Worm (Caenorhabditis elegans) whole organism, early embryonic: ENCODE results near the gene F52C12.6.

Experiments
- B0310.2 ChIP-seq: sonication (generic microtip); optimal IDR thresholded peaks from 2 replicates; lab custom pipeline; 2016; ENCODE audit warnings: mild to moderate bottlenecking, missing genetic modification characterization, missing compliant biosample characterization
- F13C5.2 ChIP-seq: sonication (generic microtip); optimal IDR thresholded peaks from 2 replicates; lab custom pipeline; 2017; ENCODE audit warnings: mild to moderate bottlenecking, missing genetic modification characterization, inconsistent platforms, missing compliant biosample characterization
- aly-1 ChIP-seq: sonication (generic microtip); optimal IDR thresholded peaks from 2 replicates; lab custom pipeline; 2016; ENCODE audit warnings: missing genetic modification characterization, missing compliant biosample characterization
- ama-1 ChIP-seq: fragments of 150-350 bp; optimal IDR thresholded peaks from 2 replicates; lab custom pipeline; 2014
- ceh-13 ChIP-seq: fragments of 200-800 bp; sonication (Bioruptor generic); optimal IDR thresholded peaks from 2 replicates; lab custom pipeline; 2018; ENCODE audit warnings: mild to moderate bottlenecking, missing genetic modification characterization, missing compliant biosample characterization
- ceh-36 ChIP-seq: sonication (generic microtip); optimal IDR thresholded peaks from 2 replicates; lab custom pipeline; 2016; ENCODE audit warnings: missing genetic modification characterization, inconsistent platforms, missing compliant biosample characterization
- ets-7 ChIP-seq: sonication (generic microtip); optimal IDR thresholded peaks from 2 replicates; lab custom pipeline; 2016; ENCODE audit warnings: missing genotype, missing genetic modification characterization, missing compliant biosample characterization
- flt-1 ChIP-seq: fragments of 200-800 bp; sonication (Bioruptor generic); IDR thresholded peaks from 2 replicates; pipeline ENCODE4 v1.3.6; 2022; ENCODE audit warnings: missing genetic modification characterization, missing compliant biosample characterization
- hmbx-1 ChIP-seq: sonication (generic microtip); optimal IDR thresholded peaks from 2 replicates; lab custom pipeline; 2016; ENCODE audit warnings: mild to moderate bottlenecking, missing genetic modification characterization, missing compliant biosample characterization
- hmg-4 ChIP-seq: fragments of 200-800 bp; sonication (Bioruptor generic); optimal IDR thresholded peaks from 2 replicates; lab custom pipeline; 2018; ENCODE audit warnings: mild to moderate bottlenecking, missing genetic modification characterization, missing compliant biosample characterization
- hnd-1 ChIP-seq: sonication (generic microtip); optimal IDR thresholded peaks from 2 replicates; lab custom pipeline; 2016; ENCODE audit warnings: missing genetic modification characterization, missing compliant biosample characterization
- pes-1 ChIP-seq: fragments of 200-800 bp; sonication (Bioruptor generic); IDR thresholded peaks from 2 replicates; pipeline ENCODE4 v1.3.6; 2022; ENCODE audit warnings: missing genetic modification reagents, missing genetic modification characterization, missing compliant biosample characterization
- scrt-1 ChIP-seq: fragments of 200-800 bp; sonication (Bioruptor generic); IDR thresholded peaks from 2 replicates; pipeline ENCODE4 v1.3.6; 2022; ENCODE audit warnings: missing genetic modification characterization, missing compliant biosample characterization
- sea-1 ChIP-seq: fragments of 200-800 bp; sonication (Bioruptor generic); conservative IDR thresholded peaks from 2 replicates; pipeline ENCODE4 v1.3.6; 2022; ENCODE audit warnings: missing genetic modification characterization, missing compliant biosample characterization
- tbx-11 ChIP-seq: fragments of 200-800 bp; sonication (Bioruptor generic); IDR thresholded peaks from 2 replicates; pipeline ENCODE4 v1.3.6; 2022; ENCODE audit warnings: missing genetic modification characterization, missing compliant biosample characterization
- tbx-37 ChIP-seq: fragments of 200-800 bp; sonication (Bioruptor generic); conservative IDR thresholded peaks from 2 replicates; pipeline ENCODE4 v1.3.6; 2022; ENCODE audit warnings: missing genetic modification reagents, missing genetic modification characterization, missing compliant biosample characterization
- tra-4 ChIP-seq: sonication (generic microtip); optimal IDR thresholded peaks from 2 replicates; lab custom pipeline; 2017; ENCODE audit warnings: missing genetic modification characterization, missing compliant biosample characterization

Gene F52C12.6

ce11 chrIV:1956411-1956810, at the start of gene F52C12.6:
TSS of gene F52C12.6 (plus strand) at chrIV:1956711.
- TF ChIP-seq ceh-36 (tag; lab: Kevin White, UChicago) (no peak), pes-1 (GFP tag; lab: Robert Waterston, UW) (no peak), tbx-11 (GFP tag; lab: Robert Waterston, UW) (no peak), F13C5.2 (tag; lab: Kevin White, UChicago) (no peak), hmg-4 (GFP tag; lab: Kevin White, UChicago) (no peak), aly-1 (tag; lab: Kevin White, UChicago) (no peak), sea-1 (GFP tag; lab: Robert Waterston, UW) (no peak), scrt-1 (no peak)

DNA sequence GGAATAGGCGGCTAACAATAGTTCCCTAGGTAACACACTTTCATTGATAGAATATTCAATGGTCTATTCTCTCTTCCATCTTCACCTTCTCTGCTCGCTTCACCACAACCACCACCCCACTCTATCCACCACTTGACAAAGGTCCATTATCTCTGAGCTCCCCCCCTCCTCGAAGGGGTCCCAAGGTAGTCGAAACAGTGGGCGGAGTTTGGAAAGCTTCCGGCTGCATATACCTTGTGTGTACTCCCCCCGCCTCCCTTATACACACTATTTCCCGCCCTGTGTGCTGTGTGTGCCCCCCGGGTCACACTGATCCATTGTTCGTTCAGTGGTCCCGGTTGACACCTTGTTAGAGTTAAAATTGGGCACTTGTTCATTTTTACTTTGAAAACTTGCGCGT, 48.0 kb upstream of the F52C12.6 start:
- TF ChIP-seq sea-1 (GFP tag; lab: Robert Waterston, UW) (no peak), scrt-1 (0 out of 2 replicates have a peak, but pooled peaks have one; percentile 50), flt-1 (GFP tag; lab: Robert Waterston, UW) (peak; percentile 7; the same call in 1 of the 2 replicates), tbx-37 (GFP tag; lab: Robert Waterston, UW) (no peak), hmbx-1 (tag; lab: Kevin White, UChicago) (no peak), ceh-13 (GFP tag; lab: Kevin White, UChicago) (no peak), pes-1 (GFP tag; lab: Robert Waterston, UW) (no peak), tra-4 (tag; lab: Kevin White, UChicago) (no peak), hnd-1 (tag; lab: Kevin White, UChicago) (no peak), aly-1 (tag; lab: Kevin White, UChicago) (no peak), ceh-36 (tag; lab: Kevin White, UChicago) (no peak), F13C5.2 (tag; lab: Kevin White, UChicago) (no peak), ets-7 (tag; lab: Kevin White, UChicago) (no peak), ama-1 (lab: Kevin White, UChicago) (no peak), B0310.2 (tag; lab: Kevin White, UChicago) (no peak), tbx-11 (GFP tag; lab: Robert Waterston, UW) (no peak), hmg-4 (GFP tag; lab: Kevin White, UChicago) (peak; percentile 33)

- TF ChIP-seq ceh-36 (tag; lab: Kevin White, UChicago) (no peak), hnd-1 (tag; lab: Kevin White, UChicago) (no peak), F13C5.2 (tag; lab: Kevin White, UChicago) (no peak), tra-4 (tag; lab: Kevin White, UChicago) (no peak), scrt-1 (no peak), hmbx-1 (tag; lab: Kevin White, UChicago) (no peak), hmg-4 (GFP tag; lab: Kevin White, UChicago) (no peak), pes-1 (GFP tag; lab: Robert Waterston, UW) (no peak), ceh-13 (GFP tag; lab: Kevin White, UChicago) (no peak), tbx-11 (GFP tag; lab: Robert Waterston, UW) (no peak), ets-7 (tag; lab: Kevin White, UChicago) (no peak), B0310.2 (tag; lab: Kevin White, UChicago) (no peak), ama-1 (lab: Kevin White, UChicago) (no peak), flt-1 (GFP tag; lab: Robert Waterston, UW) (no peak), aly-1 (tag; lab: Kevin White, UChicago) (no peak), tbx-37 (GFP tag; lab: Robert Waterston, UW) (no peak), sea-1 (GFP tag; lab: Robert Waterston, UW) (no peak)
Observed at ce11 chrIV:1908921-1909320, 47.6 kb upstream of the F52C12.6 start.

ce11 chrIV:1911273-1911672, 45.2 kb upstream of the F52C12.6 start:
- TF ChIP-seq ets-7 (tag; lab: Kevin White, UChicago) (no peak), hmg-4 (GFP tag; lab: Kevin White, UChicago) (no peak), hnd-1 (tag; lab: Kevin White, UChicago) (no peak), sea-1 (GFP tag; lab: Robert Waterston, UW) (no peak)

ce11 chrIV:1914900-1915299, 41.6 kb upstream of the F52C12.6 start:
- no peak for TF ChIP-seq scrt-1
- no peak for TF ChIP-seq F13C5.2 (tag; lab: Kevin White, UChicago)
- TF ChIP-seq ceh-13 (GFP tag; lab: Kevin White, UChicago), result no peak
- TF ChIP-seq B0310.2 (tag; lab: Kevin White, UChicago), result no peak
- no peak for TF ChIP-seq flt-1 (GFP tag; lab: Robert Waterston, UW)
- no peak for TF ChIP-seq tbx-37 (GFP tag; lab: Robert Waterston, UW)
- TF ChIP-seq tbx-11 (GFP tag; lab: Robert Waterston, UW), result no peak
- no peak for TF ChIP-seq hmbx-1 (tag; lab: Kevin White, UChicago)
- no peak for TF ChIP-seq sea-1 (GFP tag; lab: Robert Waterston, UW)
- TF ChIP-seq ama-1 (lab: Kevin White, UChicago), result no peak
- no peak for TF ChIP-seq ceh-36 (tag; lab: Kevin White, UChicago)
- TF ChIP-seq hnd-1 (tag; lab: Kevin White, UChicago), result no peak
- TF ChIP-seq ets-7 (tag; lab: Kevin White, UChicago), result no peak
- TF ChIP-seq pes-1 (GFP tag; lab: Robert Waterston, UW), result no peak
- TF ChIP-seq aly-1 (tag; lab: Kevin White, UChicago), result no peak
- TF ChIP-seq hmg-4 (GFP tag; lab: Kevin White, UChicago), result no peak
- no peak for TF ChIP-seq tra-4 (tag; lab: Kevin White, UChicago)

DNA sequence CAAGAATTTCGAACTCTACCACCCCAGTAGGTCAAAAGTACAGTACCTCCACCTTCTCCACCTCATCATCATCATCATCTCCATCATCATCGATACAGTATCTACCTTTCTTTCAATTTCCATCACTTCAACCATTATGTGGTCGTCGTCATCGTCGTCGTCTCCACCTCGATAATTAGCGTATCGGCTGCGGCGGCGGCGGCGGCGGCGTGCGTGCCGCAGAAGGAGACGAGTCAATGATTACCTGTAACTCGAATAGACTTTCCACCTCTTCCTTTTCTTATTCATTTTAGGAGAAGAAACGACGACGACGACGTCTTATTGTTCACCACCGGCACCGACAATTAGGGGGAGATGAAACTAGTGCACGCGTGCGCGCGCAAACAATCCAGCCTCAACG, 41.0 kb upstream of the F52C12.6 start:
- TF ChIP-seq ceh-13 (GFP tag; lab: Kevin White, UChicago), result no peak
- no peak for TF ChIP-seq hmbx-1 (tag; lab: Kevin White, UChicago)
- TF ChIP-seq tbx-11 (GFP tag; lab: Robert Waterston, UW), result 0 out of 2 replicates have a peak, but pooled peaks have one; percentile 53
- no peak for TF ChIP-seq ets-7 (tag; lab: Kevin White, UChicago)
- 0 out of 2 replicates have a peak, but pooled peaks have one; percentile 10 for TF ChIP-seq tbx-37 (GFP tag; lab: Robert Waterston, UW)

DNA sequence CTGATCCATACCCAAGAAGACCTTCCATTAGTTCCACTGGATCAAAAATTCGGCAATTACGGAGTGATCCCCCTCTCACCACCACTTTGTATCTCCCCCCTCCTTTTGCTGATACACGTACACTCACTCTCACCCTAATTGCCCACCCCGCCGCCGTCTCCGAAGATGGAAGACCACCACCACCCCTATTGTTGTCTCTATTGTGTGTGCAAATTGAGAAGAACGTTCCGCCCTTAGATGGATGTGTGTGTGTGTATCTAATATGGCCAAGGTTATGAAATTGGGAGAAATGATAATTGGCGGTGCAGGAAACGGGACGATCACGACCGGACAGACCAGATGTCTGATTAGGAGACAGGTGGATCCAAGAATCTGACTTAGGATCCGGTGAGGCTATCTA, 40.3 kb upstream of the F52C12.6 start:
- no peak for TF ChIP-seq ets-7 (tag; lab: Kevin White, UChicago)
- TF ChIP-seq ceh-36 (tag; lab: Kevin White, UChicago), result no peak
- peak; percentile 2 for TF ChIP-seq hmg-4 (GFP tag; lab: Kevin White, UChicago)
